Fruit fly (Drosophila melanogaster) whole organism, wandering third instar larva: Measurements from ENCODE around the gene dlt.

ENCODE experiments used
- Abd-B ChIP-seq: fragments of >200 bp; optimal IDR thresholded peaks from 2 replicates; lab custom pipeline; 2017; ENCODE audit warnings: missing biosample characterization, missing genetic modification characterization
- Hnf4 ChIP-seq: fragments of 200-800 bp; sonication (Bioruptor generic); optimal IDR thresholded peaks from 2 replicates; lab custom pipeline; 2016; ENCODE audit warnings: missing biosample characterization, mild to moderate bottlenecking, missing genetic modification characterization
- Hr78 ChIP-seq: fragments of >200 bp; optimal IDR thresholded peaks from 2 replicates; lab custom pipeline; 2017; ENCODE audit warnings: missing biosample characterization, missing genetic modification characterization
- Myc ChIP-seq: fragments of >200 bp; optimal IDR thresholded peaks from 2 replicates; lab custom pipeline; 2017
- OdsH ChIP-seq: fragments of 200-800 bp; sonication (Bioruptor generic); optimal IDR thresholded peaks from 2 replicates; lab custom pipeline; 2016; ENCODE audit warnings: missing biosample characterization, mild to moderate bottlenecking, missing genetic modification characterization
- Vsx2 ChIP-seq: fragments of 200-300, 225-300 bp; sonication (Bioruptor generic); optimal IDR thresholded peaks from 2 replicates; lab custom pipeline; 2018; ENCODE audit warnings: missing biosample characterization, missing genetic modification characterization; ENCODE audit not compliant: partially characterized antibody
- ey ChIP-seq: fragments of 200-800 bp; sonication (Bioruptor generic); optimal IDR thresholded peaks from 2 replicates; lab custom pipeline; 2016; ENCODE audit warnings: missing biosample characterization, missing genetic modification characterization
- foxo ChIP-seq, 2 experiments: fragments of 200-800 bp; sonication (Bioruptor generic); optimal IDR thresholded peaks; 2 replicates in 1 of 2; 3 replicates in 1 of 2; lab custom pipeline; 2016 to 2017; ENCODE audit warnings: missing biosample characterization in 2 of 2, missing genetic modification characterization in 2 of 2
- h ChIP-seq: fragments of 200-800 bp; sonication (Bioruptor generic); optimal IDR thresholded peaks from 3 replicates; lab custom pipeline; 2016; ENCODE audit warnings: missing biosample characterization, mild to moderate bottlenecking, missing genetic modification characterization
- jim ChIP-seq: fragments of 175-275, 200-325 bp; sonication (Bioruptor generic); optimal IDR thresholded peaks from 2 replicates; lab custom pipeline; 2016; ENCODE audit warnings: missing biosample characterization, mild to moderate bottlenecking, missing genetic modification characterization
- psq ChIP-seq: fragments of 200-800 bp; sonication (Bioruptor generic); optimal IDR thresholded peaks from 3 replicates; lab custom pipeline; 2017; ENCODE audit warnings: missing biosample characterization, mild to moderate bottlenecking, missing genetic modification characterization, moderate library complexity

DNA sequence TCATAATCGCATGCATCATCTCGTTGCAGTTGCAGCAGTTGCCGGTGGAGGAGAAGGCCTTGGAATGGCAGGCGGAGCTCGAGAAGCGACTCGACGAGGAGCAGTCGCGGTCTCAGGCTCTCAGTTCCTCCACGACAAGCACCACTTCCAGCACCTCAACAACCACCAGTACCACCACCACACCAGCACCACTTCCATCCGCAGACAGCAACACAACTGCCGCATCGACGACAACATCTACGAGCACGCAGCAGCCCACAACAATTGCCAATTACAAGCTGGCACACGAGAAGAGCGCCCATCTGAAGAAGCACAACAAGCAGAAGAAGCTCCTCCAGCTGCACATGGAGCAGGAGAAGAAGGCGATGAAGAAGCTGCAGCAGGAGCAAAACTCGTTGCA lies 27.2 kb upstream of the dlt start:
- TF ChIP-seq Vsx2 (no peak), OdsH (GFP tag; lab: Kevin White, UChicago) (no peak), Myc (no peak), Hnf4 (GFP tag; lab: Kevin White, UChicago) (no peak), foxo (GFP tag; optimal IDR thresholded peaks at IDR 0.05; lab: Kevin White, UChicago) (no peak), Hr78 (GFP tag; lab: Kevin White, UChicago) (no peak), h (GFP tag; lab: Kevin White, UChicago) (no peak), ey (GFP tag; lab: Kevin White, UChicago) (no peak), Abd-B (GFP tag; lab: Kevin White, UChicago) (no peak), psq (GFP tag; lab: Kevin White, UChicago) (no peak), jim (no peak)
